Fruit fly (Drosophila melanogaster): ENCODE measurements around the gene Mtr4.

The Mtr4 gene

dm6 chr2L:15747394-15748260, 4.4 kb upstream of the Mtr4 start, which contains the start of gene CycE (continued):
- no peak for TF ChIP-seq Awh (GFP tag; IDR thresholded peaks at IDR 0.05)
- no peak for TF ChIP-seq H2.0 (GFP tag; IDR thresholded peaks at IDR 0.05)
- TF ChIP-seq Myb (GFP tag; optimal IDR thresholded peaks at IDR 0.05) = peak; percentile 71
- no peak for TF ChIP-seq tx (GFP tag; optimal IDR thresholded peaks at IDR 0.05)
- no peak for TF ChIP-seq ac (GFP tag; optimal IDR thresholded peaks at IDR 0.05)
- TF ChIP-seq lov (optimal IDR thresholded peaks at IDR 0.05) = no peak
- TF ChIP-seq lov (GFP tag; IDR thresholded peaks at IDR 0.05) = no peak
- no peak for TF ChIP-seq caup (GFP tag; optimal IDR thresholded peaks at IDR 0.05; ENCODE audit: severe bottlenecking)
- TF ChIP-seq Hr78 (GFP tag; optimal IDR thresholded peaks at IDR 0.05) = no peak
- TF ChIP-seq Opbp (GFP tag; IDR thresholded peaks at IDR 0.05; ENCODE audit: partially characterized antibody) = no peak
- TF ChIP-seq pzg (GFP tag; optimal IDR thresholded peaks at IDR 0.05) = peak; percentile 51
- TF ChIP-seq ranshi (GFP tag; IDR thresholded peaks at IDR 0.05) = no peak
- TF ChIP-seq croc (GFP tag; conservative IDR thresholded peaks at IDR 0.05) = no peak
- no peak for TF ChIP-seq sna (GFP tag; IDR thresholded peaks at IDR 0.05; ENCODE audit: partially characterized antibody)
- no peak for TF ChIP-seq CG7357 (GFP tag; IDR thresholded peaks at IDR 0.05)
- TF ChIP-seq dysf (GFP tag; IDR thresholded peaks at IDR 0.05) = no peak
- peak; percentile 41 for TF ChIP-seq CG9797 (GFP tag; optimal IDR thresholded peaks at IDR 0.05)
- TF ChIP-seq NK7.1 (GFP tag; optimal IDR thresholded peaks at IDR 0.05) = no peak
- TF ChIP-seq CG1603 (tag; optimal IDR thresholded peaks at IDR 0.05) = peak; percentile 55
- no peak for TF ChIP-seq CG12104 (GFP tag; optimal IDR thresholded peaks at IDR 0.05)
- no peak for TF ChIP-seq CG8359 (GFP tag; optimal IDR thresholded peaks at IDR 0.05; ENCODE audit: borderline replicate concordance)
- peak; percentile 51; the same call in 1 of the 2 replicates for TF ChIP-seq rib (GFP tag; IDR thresholded peaks at IDR 0.05)
- TF ChIP-seq disco-r (GFP tag; optimal IDR thresholded peaks at IDR 0.05) = no peak
- peak; percentile 12 for TF ChIP-seq kni (GFP tag; optimal IDR thresholded peaks at IDR 0.05)
- no peak for TF ChIP-seq slbo (GFP tag; IDR thresholded peaks at IDR 0.05)
- TF ChIP-seq trem (tag; optimal IDR thresholded peaks at IDR 0.05) = no peak
- no peak for TF ChIP-seq HLH3B (GFP tag; IDR thresholded peaks at IDR 0.05)
- TF ChIP-seq CG12236 (GFP tag; optimal IDR thresholded peaks at IDR 0.05) = no peak
- no peak for TF ChIP-seq dimm (GFP tag; IDR thresholded peaks at IDR 0.05)
- TF ChIP-seq esg (GFP tag; conservative IDR thresholded peaks at IDR 0.05) = no peak
- TF ChIP-seq tap (tag; optimal IDR thresholded peaks at IDR 0.05) = no peak
- no peak for TF ChIP-seq CG12391 (tag; optimal IDR thresholded peaks at IDR 0.05)
- TF ChIP-seq YL-1 (GFP tag; optimal IDR thresholded peaks at IDR 0.05) = no peak
- no peak; the same call in 1 of the 2 replicates for TF ChIP-seq CG4360 (GFP tag; IDR thresholded peaks at IDR 0.05)
- TF ChIP-seq org-1 (GFP tag; optimal IDR thresholded peaks at IDR 0.05) = no peak
- peak; percentile 93 for TF ChIP-seq Adf1 (GFP tag; IDR thresholded peaks at IDR 0.05)
- no peak for TF ChIP-seq Xrp1 (GFP tag; IDR thresholded peaks at IDR 0.05)
- TF ChIP-seq CG17802 (tag; optimal IDR thresholded peaks at IDR 0.05) = no peak
- TF ChIP-seq CG11247 (GFP tag; IDR thresholded peaks at IDR 0.05) = no peak
- TF ChIP-seq HLH4C (GFP tag; IDR thresholded peaks at IDR 0.05; ENCODE audit: partially characterized antibody) = no peak
- no peak for TF ChIP-seq Lim3 (GFP tag; IDR thresholded peaks at IDR 0.05)
- TF ChIP-seq CG2875 (GFP tag; optimal IDR thresholded peaks at IDR 0.05) = no peak
- no peak for TF ChIP-seq jing (GFP tag; optimal IDR thresholded peaks at IDR 0.05)
- TF ChIP-seq cg (GFP tag; optimal IDR thresholded peaks at IDR 0.05) = peak; percentile 64
- TF ChIP-seq kah (GFP tag; optimal IDR thresholded peaks at IDR 0.05) = peak; percentile 63
- TF ChIP-seq CG8388 (GFP tag; optimal IDR thresholded peaks at IDR 0.05) = no peak
- TF ChIP-seq dmrt11E (tag; optimal IDR thresholded peaks at IDR 0.05) = no peak
- TF ChIP-seq CG17186 (GFP tag; optimal IDR thresholded peaks at IDR 0.05) = peak; percentile 15
- TF ChIP-seq CG13424 (tag; optimal IDR thresholded peaks at IDR 0.05) = no peak
